Worm (Caenorhabditis elegans): ENCODE data around the gene nhr-232.

The nhr-232 gene

DNA sequence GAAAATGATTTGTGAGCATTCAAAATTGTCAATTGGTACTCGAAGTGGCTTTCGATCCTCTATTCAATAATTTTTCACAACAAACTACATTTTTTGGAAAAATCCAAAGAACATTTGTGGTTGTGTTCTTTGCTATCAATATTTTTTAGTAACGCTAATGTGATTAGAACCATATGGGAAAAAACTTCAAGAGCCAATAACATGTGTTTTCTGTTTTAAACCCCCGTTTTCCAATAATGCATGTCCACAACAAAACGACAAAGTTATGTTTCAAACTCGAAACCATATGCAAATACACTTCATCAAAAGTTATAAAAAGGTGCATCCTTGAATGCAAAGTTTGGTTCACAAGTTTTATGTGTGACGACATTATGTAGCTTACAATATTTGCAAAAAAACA is 29.9 kb downstream of the nhr-232 start:
- no peak for TF ChIP-seq W03F9.2 (tag; optimal IDR thresholded peaks at IDR 0.05)
- no peak for TF ChIP-seq dao-5 (tag; optimal IDR thresholded peaks at IDR 0.05)
- no peak for TF ChIP-seq him-1 (tag; optimal IDR thresholded peaks at IDR 0.05)

DNA sequence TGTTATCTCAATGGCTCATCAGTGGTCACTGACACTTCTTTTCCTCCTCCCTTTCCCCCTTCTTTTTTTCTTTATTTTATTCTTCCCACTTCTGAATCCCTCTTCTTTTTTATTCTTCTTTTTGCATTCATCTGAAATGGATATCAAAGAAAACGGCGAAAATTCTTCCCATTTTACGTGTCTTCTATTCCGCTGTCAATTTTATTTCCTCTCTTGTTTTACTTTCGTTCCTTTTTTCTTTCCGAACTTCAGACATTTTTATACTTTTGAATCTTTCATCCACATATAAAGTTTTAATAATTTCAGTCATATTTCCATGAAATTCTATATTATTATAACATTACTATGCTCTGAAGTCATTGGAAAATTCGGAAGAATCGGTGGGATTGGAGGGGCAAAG is 31.3 kb downstream of the nhr-232 start, which contains the start of gene B0024.3:
B0024.3 (plus strand) TSS at position 301 of the 400 bp plus-strand sequence.
- TF ChIP-seq dao-5 (tag; optimal IDR thresholded peaks at IDR 0.05) = no peak
- TF ChIP-seq W03F9.2 (tag; optimal IDR thresholded peaks at IDR 0.05) = no peak
- TF ChIP-seq him-1 (tag; optimal IDR thresholded peaks at IDR 0.05) = no peak

DNA sequence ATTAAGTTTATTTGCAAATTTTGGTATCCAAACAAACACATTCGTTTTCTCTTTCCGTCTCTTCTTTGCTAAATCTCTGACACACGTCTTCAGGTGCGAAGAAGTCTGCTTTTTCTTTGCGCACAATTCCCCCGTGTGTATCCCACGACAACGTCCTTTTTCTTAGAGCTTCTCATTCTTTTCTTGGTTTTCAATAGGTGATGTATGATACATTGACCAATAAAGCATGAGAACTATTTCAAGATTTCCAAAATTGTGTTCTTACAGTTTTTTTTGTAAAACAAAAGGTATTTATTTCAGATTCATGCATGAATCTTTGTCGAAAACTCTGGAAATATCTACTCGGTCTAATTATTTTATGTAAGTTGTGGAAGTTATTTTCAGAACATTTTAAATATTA is 33.8 kb downstream of the nhr-232 start, which contains the start of gene B0024.15:
B0024.15 (plus strand) TSS at position 301 of the 400 bp plus-strand sequence.
- TF ChIP-seq dao-5 (tag; optimal IDR thresholded peaks at IDR 0.05) (no peak), him-1 (tag; optimal IDR thresholded peaks at IDR 0.05) (no peak), W03F9.2 (tag; optimal IDR thresholded peaks at IDR 0.05) (no peak)

DNA sequence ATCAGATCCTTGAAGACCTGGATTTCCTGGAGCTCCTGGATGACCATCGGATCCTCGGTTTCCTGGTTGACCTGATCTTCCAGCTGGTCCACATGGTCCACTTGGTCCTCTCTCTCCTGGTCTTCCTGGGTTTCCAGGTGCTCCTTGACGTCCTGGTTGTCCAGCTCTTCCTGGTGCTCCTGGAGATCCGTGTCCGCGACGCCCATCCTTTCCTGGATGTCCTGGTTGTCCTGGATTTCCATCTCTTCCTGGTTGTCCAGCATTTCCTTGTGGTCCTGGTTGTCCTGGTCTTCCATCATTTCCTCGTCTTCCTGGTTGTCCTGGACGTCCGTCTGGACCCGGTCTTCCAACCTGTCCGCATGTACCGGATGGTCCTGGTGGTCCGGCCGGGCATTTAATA is 35.9 kb downstream of the nhr-232 start:
- TF ChIP-seq W03F9.2 (tag; optimal IDR thresholded peaks at IDR 0.05) = no peak
- no peak for TF ChIP-seq him-1 (tag; optimal IDR thresholded peaks at IDR 0.05)
- no peak for TF ChIP-seq dao-5 (tag; optimal IDR thresholded peaks at IDR 0.05)

DNA sequence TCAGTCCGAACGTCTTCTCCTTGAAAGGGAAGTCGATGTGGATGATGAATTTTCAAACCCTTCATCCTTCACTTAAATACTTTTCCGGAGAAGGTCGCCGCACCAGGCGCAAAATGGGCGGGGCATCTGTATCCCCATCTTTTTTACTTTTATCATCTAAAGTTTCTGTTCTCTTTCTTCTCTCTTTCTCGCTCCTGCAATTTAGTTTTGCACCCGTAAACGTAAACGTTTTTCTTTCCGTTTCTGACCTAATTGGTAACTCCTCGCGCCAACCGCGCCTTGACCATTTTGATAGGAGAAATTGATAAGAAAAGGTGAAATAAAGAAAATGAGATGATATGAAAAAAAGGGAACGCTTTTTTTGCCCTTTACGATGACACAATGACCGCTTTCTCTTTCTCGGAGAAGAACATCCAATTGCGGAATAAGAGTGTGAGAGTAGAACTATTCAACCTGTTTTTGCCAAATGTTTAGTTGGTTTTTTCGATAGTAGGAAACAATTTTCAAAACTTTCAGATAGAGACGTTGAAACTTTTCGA is 36.9 kb downstream of the nhr-232 start, which contains the start of gene col-149:
col-149 (minus strand) TSS at position 51 of the 539 bp plus-strand sequence.
- TF ChIP-seq dao-5 (tag; optimal IDR thresholded peaks at IDR 0.05) (no peak), W03F9.2 (tag; optimal IDR thresholded peaks at IDR 0.05) (no peak), him-1 (tag; optimal IDR thresholded peaks at IDR 0.05) (no peak)

DNA sequence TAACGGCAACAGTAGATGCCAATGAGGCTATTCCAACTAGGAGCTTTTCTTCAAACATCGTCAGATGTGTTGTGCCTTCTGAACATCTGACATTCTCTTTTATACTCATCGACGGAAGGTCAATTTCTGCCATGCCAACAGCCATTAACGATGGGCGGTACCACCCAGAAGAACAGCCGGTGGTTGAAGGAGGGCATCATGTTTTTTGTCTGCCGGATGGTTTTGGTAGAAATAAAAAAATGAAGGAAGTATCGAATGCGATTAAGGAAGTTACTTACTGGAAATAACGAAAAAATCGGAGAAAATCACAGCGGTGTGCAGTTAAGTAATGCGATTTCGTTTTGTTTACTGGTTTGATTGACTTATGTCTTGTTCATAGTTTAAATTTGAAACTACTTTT is 38.6 kb downstream of the nhr-232 start, which contains the start of gene col-150:
col-150 (minus strand) TSS at position 101 of the 400 bp plus-strand sequence.
- no peak for TF ChIP-seq W03F9.2 (tag; optimal IDR thresholded peaks at IDR 0.05)
- TF ChIP-seq him-1 (tag; optimal IDR thresholded peaks at IDR 0.05) = no peak
- TF ChIP-seq dao-5 (tag; optimal IDR thresholded peaks at IDR 0.05) = no peak

DNA sequence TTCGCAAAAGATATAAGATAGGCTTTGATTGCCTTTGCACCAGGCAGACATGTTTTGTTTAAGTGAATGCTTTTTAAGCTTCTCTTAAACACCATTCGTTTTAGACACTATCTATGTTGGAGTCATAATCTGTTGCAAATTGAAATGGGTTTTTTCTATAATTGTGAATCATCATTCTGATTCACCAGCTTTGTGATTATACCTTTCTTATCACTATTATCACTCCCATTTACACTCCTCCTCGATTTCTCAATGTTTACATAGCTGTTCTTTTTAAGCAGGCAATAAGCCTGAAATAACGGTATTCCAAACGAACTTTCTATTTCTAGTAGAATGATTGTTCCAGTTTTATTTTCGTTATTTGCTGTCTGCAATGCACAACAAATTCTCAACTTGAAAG is 41.1 kb downstream of the nhr-232 start, which contains the start of gene B0024.4:
B0024.4 (plus strand) TSS at position 301 of the 400 bp plus-strand sequence.
- TF ChIP-seq him-1 (tag; optimal IDR thresholded peaks at IDR 0.05) (no peak), W03F9.2 (tag; optimal IDR thresholded peaks at IDR 0.05) (no peak), dao-5 (tag; optimal IDR thresholded peaks at IDR 0.05) (no peak)

DNA sequence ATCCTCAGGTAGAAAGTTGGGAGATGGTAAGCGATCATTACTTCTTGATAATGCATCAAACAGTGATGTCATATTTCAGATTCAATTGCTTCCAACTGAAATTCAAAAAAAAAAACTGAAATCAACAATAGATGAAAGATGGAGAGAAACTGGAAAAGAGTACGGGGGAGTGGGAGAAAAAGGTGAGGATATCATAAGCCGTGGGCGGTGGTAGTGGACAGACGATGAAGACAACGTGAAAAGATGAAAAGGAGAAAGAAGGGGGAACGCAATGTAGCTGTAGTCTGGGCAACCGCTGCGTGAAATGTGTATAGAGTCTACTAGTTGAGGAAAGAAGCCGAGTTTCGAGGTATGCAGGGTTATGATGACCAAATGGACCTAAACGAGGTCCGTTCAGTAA is 51.3 kb downstream of the nhr-232 start, which contains the start of gene che-12:
che-12 (minus strand) TSS at position 101 of the 400 bp plus-strand sequence.
- TF ChIP-seq him-1 (tag; optimal IDR thresholded peaks at IDR 0.05) (no peak), W03F9.2 (tag; optimal IDR thresholded peaks at IDR 0.05) (no peak), dao-5 (tag; optimal IDR thresholded peaks at IDR 0.05) (no peak)
